Fruit fly (Drosophila melanogaster): ENCODE measurements around the gene Cox11.

- TF ChIP-seq usp (GFP tag; optimal IDR thresholded peaks at IDR 0.05) (no peak), CG8478 (optimal IDR thresholded peaks at IDR 0.05) (no peak), EcR (GFP tag; optimal IDR thresholded peaks at IDR 0.05) (no peak), psq (optimal IDR thresholded peaks at IDR 0.05) (no peak), Dll (optimal IDR thresholded peaks at IDR 0.05) (no peak), pan (optimal IDR thresholded peaks at IDR 0.05) (no peak)
Observed at dm6 chr2L:5491220-5491619, 35.5 kb upstream of the Cox11 start.

Measured in whole organism.